Worm (Caenorhabditis elegans) whole organism, L3 larva: ENCODE results near the gene ndua-7.

Source experiments
- R02D3.7 ChIP-seq: fragments of 150-350 bp; optimal IDR thresholded peaks from 2 replicates; lab custom pipeline; 2014; ENCODE audit warnings: missing biosample characterization, missing genetic modification characterization
- ama-1 ChIP-seq: fragments of 150-350 bp; optimal IDR thresholded peaks from 2 replicates; lab custom pipeline; 2018
- lin-39 ChIP-seq: fragments of 150-350 bp; optimal IDR thresholded peaks from 2 replicates; lab custom pipeline; 2018; ENCODE audit warnings: missing biosample characterization, missing genetic modification reagents, missing genetic modification characterization
- mml-1 ChIP-seq: fragments of 150-350 bp; sonication (generic microtip); optimal IDR thresholded peaks from 3 replicates; lab custom pipeline; 2014; ENCODE audit warnings: missing biosample characterization, missing genetic modification characterization
- nfya-1 ChIP-seq: sonication (generic microtip); optimal IDR thresholded peaks from 2 replicates; lab custom pipeline; 2017; ENCODE audit warnings: missing genetic modification characterization, mild to moderate bottlenecking, missing compliant biosample characterization, antibody characterized with exemption, moderate library complexity; ENCODE audit not compliant: insufficient read depth
- pha-4 ChIP-seq: fragments of 150-350 bp; optimal IDR thresholded peaks from 2 replicates; lab custom pipeline; 2014; ENCODE audit warnings: missing biosample characterization, missing genetic modification reagents, missing genetic modification characterization
- unc-39 ChIP-seq: sonication (generic microtip); optimal IDR thresholded peaks from 4 replicates; lab custom pipeline; 2017; ENCODE audit warnings: missing biosample characterization, missing genetic modification characterization

- TF ChIP-seq unc-39 (tag; lab: Kevin White, UChicago) = no peak
- no peak for TF ChIP-seq R02D3.7 (tag; lab: Kevin White, UChicago)
- no peak for TF ChIP-seq nfya-1 (tag; lab: Kevin White, UChicago)
- no peak for TF ChIP-seq pha-4 (tag; lab: Kevin White, UChicago)
- no peak for TF ChIP-seq mml-1 (tag; lab: Kevin White, UChicago)
- no peak for TF ChIP-seq ama-1 (lab: Kevin White, UChicago)
- TF ChIP-seq lin-39 (tag; lab: Kevin White, UChicago) = no peak
Observed at ce11 chrII:13472101-13472500, 22.3 kb downstream of the ndua-7 start, which contains the start of gene E01G4.5.
